Worm (Caenorhabditis elegans) whole organism, L4/young adult: Measurements from ENCODE around the gene hlh-11.

ENCODE experiments used
- W03F9.2 ChIP-seq: fragments of 150-350 bp; optimal IDR thresholded peaks from 2 replicates; lab custom pipeline; 2014; ENCODE audit warnings: missing biosample characterization, missing genetic modification characterization
- dao-5 ChIP-seq: sonication (generic microtip); optimal IDR thresholded peaks from 2 replicates; lab custom pipeline; 2016; ENCODE audit warnings: missing genotype, missing genetic modification characterization, moderate library complexity, missing compliant biosample characterization
- him-1 ChIP-seq: sonication (generic microtip); optimal IDR thresholded peaks from 2 replicates; lab custom pipeline; 2016; ENCODE audit warnings: missing genotype, missing genetic modification reagents, missing genetic modification characterization, missing compliant biosample characterization

The hlh-11 gene

DNA sequence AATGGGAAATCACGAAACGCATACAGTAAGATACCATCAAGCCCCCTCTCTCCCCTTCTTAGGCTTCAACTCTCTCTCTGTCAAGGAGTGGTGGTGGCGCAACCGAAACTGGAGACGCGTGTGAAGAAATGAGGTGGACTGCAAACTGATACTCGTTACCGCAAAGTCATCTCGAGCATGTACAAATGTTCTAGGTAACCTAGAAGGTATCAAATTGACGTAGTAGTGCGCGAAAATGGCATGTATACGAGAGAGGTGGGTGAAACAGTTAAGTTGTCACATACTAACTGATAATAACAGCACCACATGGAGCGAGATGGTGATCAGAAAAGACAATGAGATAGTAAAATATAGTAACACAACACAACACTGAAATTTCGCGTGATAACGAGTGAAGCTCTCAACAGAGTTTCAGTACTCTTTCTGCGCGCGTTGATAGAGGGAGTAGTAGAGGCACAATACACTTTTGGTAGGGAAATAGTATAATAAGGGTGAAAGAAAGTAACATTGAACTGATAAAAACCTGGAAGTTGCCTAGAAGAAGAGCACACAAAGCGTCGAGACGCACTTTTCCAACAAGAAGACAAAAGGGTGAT, 18.7 kb downstream of the hlh-11 start:
- TF ChIP-seq W03F9.2 (tag; lab: Kevin White, UChicago) (no peak), dao-5 (tag; lab: Kevin White, UChicago) (no peak), him-1 (tag; lab: Kevin White, UChicago) (no peak)

DNA sequence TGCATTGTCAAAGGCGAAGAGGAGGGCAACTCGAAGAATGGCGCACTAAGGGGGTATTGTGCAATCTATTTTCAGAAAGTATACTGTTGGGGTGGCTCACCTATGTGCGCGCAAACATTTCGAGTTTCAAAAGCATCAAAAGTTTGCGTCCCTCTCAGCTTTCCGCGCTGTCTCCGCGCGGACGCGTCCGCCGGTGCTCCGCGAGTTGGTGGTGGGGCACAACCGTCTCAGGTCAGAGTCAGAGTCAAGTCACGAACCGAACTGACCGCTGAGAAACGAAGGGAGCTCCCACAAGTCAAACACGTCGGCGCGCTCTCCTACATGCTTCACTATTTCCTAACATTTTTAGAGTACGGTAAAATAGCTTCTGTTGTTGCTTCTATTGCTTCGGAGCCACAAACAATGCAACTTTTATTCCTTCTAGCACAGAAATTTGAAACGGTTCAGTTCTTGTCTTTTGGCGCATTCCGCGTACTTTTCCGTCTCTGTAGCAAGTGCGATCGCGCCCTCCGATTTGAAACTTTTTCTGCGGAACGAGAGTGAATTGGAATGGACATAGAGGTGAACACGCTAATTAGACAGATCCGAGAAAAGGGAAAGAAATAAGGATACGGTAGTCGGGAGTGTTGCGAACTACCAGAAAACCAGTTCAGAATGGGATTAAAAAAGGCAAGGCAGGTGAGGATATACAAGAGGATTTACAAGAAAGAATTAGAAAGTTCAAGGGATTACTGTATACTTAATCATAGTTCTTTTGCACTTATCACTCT, 20.0 kb downstream of the hlh-11 start:
- TF ChIP-seq him-1 (tag; lab: Kevin White, UChicago): no peak
- no peak for TF ChIP-seq dao-5 (tag; lab: Kevin White, UChicago)
- TF ChIP-seq W03F9.2 (tag; lab: Kevin White, UChicago): no peak

DNA sequence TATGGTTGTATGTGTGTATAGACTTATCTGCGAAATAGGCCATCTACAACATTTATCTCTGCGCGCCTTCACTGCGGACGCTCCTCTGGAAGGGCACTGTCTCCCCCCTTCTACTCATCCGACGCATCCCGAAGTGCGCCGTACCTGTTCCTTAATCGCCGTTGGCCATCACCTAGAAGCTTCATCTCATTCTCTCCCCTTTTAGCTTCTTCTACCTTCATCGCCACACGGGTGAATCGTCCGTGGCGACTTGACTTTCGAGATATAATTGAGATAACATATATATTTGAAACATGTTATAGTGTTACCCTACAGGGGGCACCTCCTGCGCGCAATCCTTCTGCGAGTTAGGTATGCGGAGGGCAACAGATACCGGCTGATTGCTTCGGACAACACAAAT, 22.6 kb downstream of the hlh-11 start:
- no peak for TF ChIP-seq W03F9.2 (tag; lab: Kevin White, UChicago)
- TF ChIP-seq him-1 (tag; lab: Kevin White, UChicago): no peak
- TF ChIP-seq dao-5 (tag; lab: Kevin White, UChicago): no peak

DNA sequence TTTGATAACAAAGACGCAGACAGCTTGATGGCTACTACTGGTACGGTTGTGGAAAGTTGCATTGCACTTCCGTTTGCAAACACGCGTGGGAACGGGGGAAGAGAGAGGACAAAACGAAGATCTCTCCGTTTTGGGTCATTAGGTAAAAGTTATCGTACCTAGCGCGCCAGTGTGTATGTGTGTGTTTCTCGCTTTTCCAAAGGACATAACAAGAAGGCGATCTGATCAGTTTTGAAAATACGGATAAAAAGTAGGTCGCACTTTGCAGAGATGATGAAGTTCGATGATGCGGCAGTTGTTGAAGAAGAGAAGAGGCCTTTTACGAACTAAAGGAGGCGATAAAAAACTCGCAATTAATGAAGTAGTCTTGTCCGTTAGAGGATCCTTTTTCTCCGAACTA, 25.6 kb downstream of the hlh-11 start:
- no peak for TF ChIP-seq him-1 (tag; lab: Kevin White, UChicago)
- no peak for TF ChIP-seq dao-5 (tag; lab: Kevin White, UChicago)
- no peak for TF ChIP-seq W03F9.2 (tag; lab: Kevin White, UChicago)

DNA sequence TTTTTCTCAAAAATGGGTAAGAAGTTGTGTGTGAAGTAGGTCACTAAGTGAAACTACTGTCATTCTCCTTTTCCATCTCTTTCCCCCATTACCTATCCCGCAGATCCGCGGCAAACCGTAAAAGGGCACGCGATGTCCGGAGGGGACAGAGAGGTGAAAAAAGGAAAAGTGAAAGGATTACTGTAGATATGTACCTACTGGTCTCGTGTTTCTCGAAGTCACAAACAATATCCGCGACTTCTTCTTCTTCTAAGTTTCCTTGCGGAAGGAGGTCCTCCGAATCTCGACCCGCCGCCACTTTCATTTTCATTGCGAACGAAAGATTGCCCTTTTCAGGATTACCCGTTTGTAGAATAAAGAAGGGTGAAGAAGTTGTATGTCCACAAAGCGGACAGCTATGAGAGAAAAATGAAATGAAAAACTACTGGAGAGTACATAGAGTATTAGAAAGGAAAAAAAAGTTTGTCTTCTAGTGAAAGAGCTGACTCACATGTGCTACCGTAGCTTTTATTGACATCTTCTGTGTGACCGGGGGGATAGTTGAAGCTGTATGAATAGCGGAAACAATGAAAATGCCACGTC, 27.0 kb downstream of the hlh-11 start:
- TF ChIP-seq him-1 (tag; lab: Kevin White, UChicago) (no peak), W03F9.2 (tag; lab: Kevin White, UChicago) (no peak), dao-5 (tag; lab: Kevin White, UChicago) (no peak)

DNA sequence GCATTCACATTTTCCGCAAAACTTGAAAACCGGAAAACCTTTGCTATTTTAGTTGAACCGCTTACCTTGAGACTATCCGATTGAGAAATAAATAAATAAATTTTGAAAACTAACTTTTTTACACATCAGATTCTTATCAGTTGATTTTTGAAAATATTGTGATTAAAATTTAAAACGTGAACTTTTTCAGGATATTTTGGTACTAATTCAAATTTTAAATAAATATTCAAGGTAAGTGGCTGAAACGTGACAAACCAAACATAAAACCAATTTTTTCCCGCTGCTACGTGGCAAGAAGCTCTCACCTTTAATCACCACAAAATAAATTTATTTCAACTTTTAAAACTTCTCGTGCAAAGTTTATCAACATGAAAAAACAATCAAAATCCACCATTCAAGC, 32.4 kb downstream of the hlh-11 start, which contains the start of gene C15H7.3:
TSS of gene C15H7.3 (minus strand) at position 101 of the 400 bp plus-strand sequence.
- TF ChIP-seq dao-5 (tag; lab: Kevin White, UChicago): no peak
- TF ChIP-seq W03F9.2 (tag; lab: Kevin White, UChicago): no peak
- TF ChIP-seq him-1 (tag; lab: Kevin White, UChicago): no peak

DNA sequence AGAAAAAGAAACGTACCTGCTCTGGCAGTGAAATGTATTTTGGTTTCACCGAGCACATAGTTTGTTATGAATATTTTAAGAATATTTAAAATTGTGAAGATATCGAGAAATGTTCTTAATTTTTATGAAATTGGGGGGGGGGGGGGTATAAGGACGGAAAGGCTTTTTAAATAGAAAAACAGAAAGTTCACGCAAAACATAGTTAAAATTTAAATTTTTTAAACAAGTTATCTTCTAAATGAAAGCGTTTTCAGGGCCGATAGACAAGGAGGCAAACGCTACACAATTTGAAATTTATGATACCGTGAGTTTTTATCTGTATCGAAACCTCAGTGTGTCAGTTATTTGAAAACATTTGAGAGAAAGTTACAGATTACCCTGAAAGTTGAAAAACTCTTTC, 36.3 kb downstream of the hlh-11 start, which contains the start of gene C15H7.4:
TSS of gene C15H7.4 (minus strand) at position 101 of the 400 bp plus-strand sequence.
- TF ChIP-seq W03F9.2 (tag; lab: Kevin White, UChicago): no peak
- no peak for TF ChIP-seq dao-5 (tag; lab: Kevin White, UChicago)
- no peak for TF ChIP-seq him-1 (tag; lab: Kevin White, UChicago)

DNA sequence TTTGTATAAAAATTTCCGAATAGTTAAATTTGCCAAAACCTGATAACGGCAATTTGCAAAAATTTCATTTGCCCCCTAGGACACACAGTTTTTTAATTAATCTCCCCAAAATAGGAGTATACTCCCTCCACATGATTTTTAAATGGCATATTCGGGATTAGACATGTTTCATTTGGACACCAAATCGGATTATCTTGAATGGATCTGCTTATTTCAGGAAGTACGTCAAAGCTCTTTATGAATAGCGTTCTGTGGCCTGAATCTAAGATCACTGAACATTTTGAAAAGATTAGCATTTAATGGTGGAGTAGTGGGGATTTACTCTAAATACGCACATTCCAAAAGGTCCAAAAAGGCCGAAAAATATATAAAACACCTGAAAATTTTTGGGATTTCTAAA, 39.1 kb downstream of the hlh-11 start:
- no peak for TF ChIP-seq dao-5 (tag; lab: Kevin White, UChicago)
- no peak for TF ChIP-seq W03F9.2 (tag; lab: Kevin White, UChicago)
- TF ChIP-seq him-1 (tag; lab: Kevin White, UChicago): no peak

DNA sequence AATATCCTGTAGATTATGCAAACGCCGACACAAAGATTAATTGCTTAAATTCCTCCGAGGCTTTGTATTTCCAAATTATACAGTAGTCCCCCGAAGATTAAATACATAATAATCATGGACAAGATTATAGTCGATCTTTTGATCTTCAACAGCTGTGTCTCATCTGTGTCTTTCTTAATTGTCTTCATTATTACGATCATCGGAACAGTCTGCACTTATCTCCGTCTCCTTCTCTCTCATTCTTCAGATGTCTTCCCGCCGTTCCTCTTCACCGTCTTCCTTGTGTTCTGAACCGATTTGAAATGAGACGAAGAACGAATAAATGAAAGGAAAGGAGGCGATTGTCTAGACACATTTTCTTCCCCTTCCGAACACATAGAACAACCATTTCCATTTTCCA, 41.6 kb downstream of the hlh-11 start:
- no peak for TF ChIP-seq dao-5 (tag; lab: Kevin White, UChicago)

DNA sequence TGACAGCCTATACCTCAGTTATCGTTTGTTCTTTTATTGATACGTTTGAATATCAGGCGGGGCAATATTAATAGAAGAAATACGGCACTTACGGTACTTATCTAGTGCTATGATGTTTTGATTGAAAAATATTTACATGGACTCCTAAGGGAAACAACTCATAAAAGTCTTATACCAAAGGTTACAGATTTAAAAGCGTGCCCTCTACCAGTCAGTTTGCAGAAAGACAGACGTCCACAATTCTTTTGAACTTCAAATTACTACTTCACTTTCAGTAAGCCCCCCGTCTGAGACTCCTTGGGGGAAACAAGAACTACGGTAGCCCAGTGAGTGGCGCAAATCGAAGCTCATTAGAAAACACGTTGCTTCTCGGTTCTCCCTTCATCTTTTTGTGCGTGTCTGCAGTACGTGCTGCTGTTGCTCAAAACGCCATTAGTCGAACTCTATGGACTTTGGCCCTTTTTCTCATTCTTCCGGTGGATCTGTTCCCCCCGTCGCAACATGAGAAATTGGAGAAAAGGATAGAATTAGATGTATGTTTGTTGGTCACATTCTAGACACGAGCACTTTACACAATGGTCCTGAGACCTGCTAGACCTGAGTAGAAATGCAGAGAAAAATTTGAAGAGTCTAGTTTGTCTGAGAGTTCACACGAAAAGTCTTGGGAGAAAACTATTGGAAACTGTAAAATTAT, 42.9 kb downstream of the hlh-11 start:
- no peak for TF ChIP-seq him-1 (tag; lab: Kevin White, UChicago)
- TF ChIP-seq dao-5 (tag; lab: Kevin White, UChicago): no peak
- no peak for TF ChIP-seq W03F9.2 (tag; lab: Kevin White, UChicago)

DNA sequence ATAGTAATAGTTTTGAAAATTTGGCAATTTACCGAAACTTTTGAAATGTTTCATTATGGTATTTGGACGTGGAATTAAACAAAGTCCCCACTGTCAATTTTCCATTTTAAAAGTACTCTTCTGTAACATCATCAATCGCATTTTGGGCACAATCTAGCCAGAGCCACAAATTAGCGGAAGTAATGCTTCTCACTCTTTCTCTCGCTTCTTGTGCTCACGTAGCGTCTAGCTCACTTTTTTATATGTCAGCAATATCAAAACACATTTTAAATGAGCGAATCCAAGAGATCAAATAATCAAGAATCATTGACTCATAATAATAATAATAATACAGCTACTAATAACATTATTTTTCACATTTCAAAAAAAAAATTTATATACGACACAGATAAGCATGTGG, 44.4 kb downstream of the hlh-11 start:
- TF ChIP-seq W03F9.2 (tag; lab: Kevin White, UChicago): no peak
- no peak for TF ChIP-seq dao-5 (tag; lab: Kevin White, UChicago)
- no peak for TF ChIP-seq him-1 (tag; lab: Kevin White, UChicago)

DNA sequence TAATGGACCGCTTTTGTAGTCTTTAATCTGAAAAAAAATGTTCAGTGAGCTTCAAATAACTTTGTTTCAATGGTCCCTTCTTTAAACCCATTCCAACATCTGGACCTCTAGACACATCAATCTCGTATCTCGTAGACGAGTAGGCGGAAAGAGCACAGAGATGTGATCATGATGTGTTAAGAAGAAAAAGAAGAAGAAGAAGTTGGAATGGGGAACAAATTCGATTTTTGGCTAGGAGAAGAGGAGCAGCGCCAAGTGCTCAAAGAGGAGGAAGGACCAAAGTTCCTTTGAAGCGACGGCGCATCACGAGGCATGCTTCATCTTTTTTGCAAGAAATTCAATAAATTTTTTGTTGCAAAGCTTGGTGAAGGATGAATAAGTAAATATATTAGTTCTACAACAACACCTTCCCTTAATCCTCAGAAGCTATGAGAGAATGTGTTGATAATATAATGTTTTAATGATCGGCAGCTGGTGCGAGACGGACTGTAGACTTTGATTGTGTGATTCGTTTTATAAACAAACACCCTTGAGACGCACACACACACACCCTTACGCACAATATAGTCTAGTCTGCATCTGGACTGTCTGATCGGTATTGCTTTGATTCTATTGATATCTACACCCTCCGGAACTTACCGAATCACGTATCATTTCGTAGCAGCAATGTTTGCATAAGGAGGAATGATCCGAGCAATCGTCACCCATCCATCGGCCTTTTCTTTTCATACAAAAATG, 45.1 kb downstream of the hlh-11 start:
- no peak for TF ChIP-seq dao-5 (tag; lab: Kevin White, UChicago)
- peak; percentile 21 for TF ChIP-seq him-1 (tag; lab: Kevin White, UChicago)
